Worm (Caenorhabditis elegans): ENCODE data around the gene srz-66.

The srz-66 gene

ce11 chrV:17167457-17167856 lies at the start of gene srz-66:
srz-66 (minus strand) TSS chrV:17167557.
- no peak for TF ChIP-seq unc-62 (GFP tag; optimal IDR thresholded peaks at IDR 0.05)

ce11 chrV:17215602-17216001 lies 48.2 kb upstream of the srz-66 start:
- TF ChIP-seq unc-62 (GFP tag; optimal IDR thresholded peaks at IDR 0.05) = no peak

- no peak for TF ChIP-seq unc-62 (GFP tag; optimal IDR thresholded peaks at IDR 0.05)
Measured at ce11 chrV:17212743-17213142, 45.4 kb upstream of the srz-66 start, which contains the start of gene srh-113. srh-113 (plus strand) TSS chrV:17213043.

ce11 chrV:17211989-17212731 lies 44.8 kb upstream of the srz-66 start, which contains the start of gene srh-236:
srh-236 (minus strand) TSS chrV:17212039.
- no peak for TF ChIP-seq unc-62 (GFP tag; optimal IDR thresholded peaks at IDR 0.05)

- no peak for TF ChIP-seq unc-62 (GFP tag; optimal IDR thresholded peaks at IDR 0.05)
Measured at ce11 chrV:17208045-17208444, 40.7 kb upstream of the srz-66 start, which contains the start of gene Y68A4A.13. Y68A4A.13 (minus strand) TSS chrV:17208145.

- TF ChIP-seq unc-62 (GFP tag; optimal IDR thresholded peaks at IDR 0.05) = no peak
Measured at ce11 chrV:17206469-17206868, 39.1 kb upstream of the srz-66 start.

- TF ChIP-seq unc-62 (GFP tag; optimal IDR thresholded peaks at IDR 0.05) = no peak
Measured at ce11 chrV:17201847-17202246, 34.5 kb upstream of the srz-66 start, which contains the start of gene Y68A4A.10. Y68A4A.10 (plus strand) TSS chrV:17202147.

ce11 chrV:17198926-17199325 lies 31.6 kb upstream of the srz-66 start, which contains the start of gene srz-96:
srz-96 (plus strand) TSS chrV:17199226.
- TF ChIP-seq unc-62 (GFP tag; optimal IDR thresholded peaks at IDR 0.05) = no peak

- no peak for TF ChIP-seq unc-62 (GFP tag; optimal IDR thresholded peaks at IDR 0.05)
Measured at ce11 chrV:17192238-17192637, 24.9 kb upstream of the srz-66 start, which contains the start of gene srz-47. srz-47 (minus strand) TSS chrV:17192338.

- no peak for TF ChIP-seq unc-62 (GFP tag; optimal IDR thresholded peaks at IDR 0.05)
Measured at ce11 chrV:17190399-17190798, 23.0 kb upstream of the srz-66 start, which contains the start of gene str-199. str-199 (minus strand) TSS chrV:17190499.

- TF ChIP-seq unc-62 (GFP tag; optimal IDR thresholded peaks at IDR 0.05) = no peak
Measured at ce11 chrV:17182045-17182444, 14.7 kb upstream of the srz-66 start, which contains the start of gene srh-159. srh-159 (plus strand) TSS chrV:17182345.

ce11 chrV:17178457-17178856 lies 11.1 kb upstream of the srz-66 start, which contains the start of gene srh-174:
srh-174 (plus strand) TSS chrV:17178757.
- no peak for TF ChIP-seq unc-62 (GFP tag; optimal IDR thresholded peaks at IDR 0.05)

ce11 chrV:17177967-17178366 lies 10.6 kb upstream of the srz-66 start, which contains the start of gene srsx-1:
srsx-1 (minus strand) TSS chrV:17178067.
- TF ChIP-seq unc-62 (GFP tag; optimal IDR thresholded peaks at IDR 0.05) = no peak

- no peak for TF ChIP-seq unc-62 (GFP tag; optimal IDR thresholded peaks at IDR 0.05)
Measured at ce11 chrV:17173738-17174137, 6.4 kb upstream of the srz-66 start, which contains the start of gene srbc-25. srbc-25 (plus strand) TSS chrV:17174038.

ce11 chrV:17171551-17171950 lies 4.2 kb upstream of the srz-66 start, which contains the start of gene srbc-26:
srbc-26 (plus strand) TSS chrV:17171851.
- TF ChIP-seq unc-62 (GFP tag; optimal IDR thresholded peaks at IDR 0.05) = no peak

- TF ChIP-seq unc-62 (GFP tag; optimal IDR thresholded peaks at IDR 0.05) = no peak
Measured at ce11 chrV:17170822-17171221, 3.5 kb upstream of the srz-66 start, which contains the start of gene srw-51. srw-51 (minus strand) TSS chrV:17170922.

ce11 chrV:17165409-17165808 lies 1.9 kb downstream of the srz-66 start, which contains the start of gene srh-102:
srh-102 (minus strand) TSS chrV:17165509.
- TF ChIP-seq unc-62 (GFP tag; optimal IDR thresholded peaks at IDR 0.05) = no peak
